Worm (Caenorhabditis elegans): Measurements from ENCODE around the gene T07F10.3.

ce11 chrV:12897338-12897737 is 27.5 kb upstream of the T07F10.3 start:
- TF ChIP-seq him-1 (tag; optimal IDR thresholded peaks at IDR 0.05) (no peak), W03F9.2 (tag; optimal IDR thresholded peaks at IDR 0.05) (no peak)
